Worm (Caenorhabditis elegans) whole organism, late embryonic: Measurements from ENCODE around the gene tsp-1.

Source experiments
- C08G9.2 ChIP-seq: sonication (generic microtip); optimal IDR thresholded peaks from 2 replicates; lab custom pipeline; 2016; ENCODE audit warnings: mild to moderate bottlenecking, missing genetic modification characterization, moderate library complexity, missing compliant biosample characterization
- C38D4.7 ChIP-seq: fragments of 200-800 bp; sonication (Bioruptor generic); optimal IDR thresholded peaks from 2 replicates; lab custom pipeline; 2018; ENCODE audit warnings: mild to moderate bottlenecking, missing genetic modification characterization, moderate library complexity, missing compliant biosample characterization
- ceh-22 ChIP-seq: sonication (generic microtip); optimal IDR thresholded peaks from 2 replicates; lab custom pipeline; 2017; ENCODE audit warnings: missing biosample characterization, missing genetic modification characterization
- pha-4 ChIP-seq: fragments of 150-350 bp; optimal IDR thresholded peaks from 2 replicates; lab custom pipeline; 2018; ENCODE audit warnings: missing biosample characterization, missing genetic modification reagents, missing genetic modification characterization
- pqm-1 ChIP-seq: sonication (generic microtip); optimal IDR thresholded peaks from 2 replicates; lab custom pipeline; 2016; ENCODE audit warnings: missing genetic modification characterization, missing compliant biosample characterization
- rnt-1 ChIP-seq: sonication (generic microtip); optimal IDR thresholded peaks from 2 replicates; lab custom pipeline; 2016; ENCODE audit warnings: missing genetic modification characterization, missing compliant biosample characterization

DNA sequence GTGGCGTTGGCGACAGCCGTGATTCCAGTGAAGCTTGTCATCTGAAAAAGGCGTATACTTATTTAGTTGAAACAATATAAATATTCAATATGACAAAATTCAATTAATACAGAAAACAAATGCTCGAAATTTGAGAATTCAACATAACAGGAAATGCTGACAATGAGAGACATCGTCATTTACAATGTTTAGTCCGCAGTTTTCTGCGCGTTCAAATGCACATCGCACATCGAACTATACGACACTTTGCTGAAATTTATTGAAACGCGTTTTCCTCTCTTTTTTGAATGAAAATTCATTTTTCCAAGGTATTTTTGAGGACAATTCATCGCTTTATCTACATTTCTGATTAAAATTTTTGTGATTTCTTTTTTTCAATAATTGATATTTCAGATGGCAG is 4.8 kb upstream of the tsp-1 start, which contains the start of the genes pbs-6 and cids-1:
- TF ChIP-seq rnt-1 (tag; lab: Kevin White, UChicago) (no peak), C08G9.2 (tag; lab: Kevin White, UChicago) (no peak), pha-4 (tag; lab: Kevin White, UChicago) (no peak), pqm-1 (tag; lab: Kevin White, UChicago) (no peak), ceh-22 (tag; lab: Kevin White, UChicago) (no peak), C38D4.7 (no peak)
